Fruit fly (Drosophila melanogaster) whole organism, wandering third instar larva: ENCODE measurements around the gene Notum.

Source experiments
- Abd-B ChIP-seq: fragments of >200 bp; optimal IDR thresholded peaks from 2 replicates; lab custom pipeline; 2017; ENCODE audit warnings: missing biosample characterization, missing genetic modification characterization
- Hr83 ChIP-seq: fragments of 200-300 bp; sonication (Bioruptor generic); optimal IDR thresholded peaks from 2 replicates; lab custom pipeline; 2016; ENCODE audit warnings: missing biosample characterization, mild to moderate bottlenecking, missing genetic modification characterization, moderate library complexity; ENCODE audit not compliant: poor library complexity, severe bottlenecking
- Myc ChIP-seq: fragments of >200 bp; optimal IDR thresholded peaks from 2 replicates; lab custom pipeline; 2017
- OdsH ChIP-seq: fragments of 200-800 bp; sonication (Bioruptor generic); optimal IDR thresholded peaks from 2 replicates; lab custom pipeline; 2016; ENCODE audit warnings: missing biosample characterization, mild to moderate bottlenecking, missing genetic modification characterization
- dl ChIP-seq, 2 experiments: fragments of 175-275, 200-275 bp in 1 of 2; fragments of 200-275 bp in 1 of 2; sonication (Bioruptor generic); optimal IDR thresholded peaks; lab custom pipeline; 2018; ENCODE audit warnings: mild to moderate bottlenecking in 2 of 2, missing biosample characterization in 2 of 2, missing genetic modification characterization in 2 of 2, moderate library complexity in 2 of 2; ENCODE audit not compliant: partially characterized antibody in 2 of 2, insufficient read depth in 1 of 2
- fru ChIP-seq: fragments of 200-800 bp; sonication (Bioruptor generic); optimal IDR thresholded peaks from 3 replicates; lab custom pipeline; 2016; ENCODE audit warnings: missing biosample characterization, mild to moderate bottlenecking, missing genetic modification characterization
- pan ChIP-seq: fragments of >200 bp; optimal IDR thresholded peaks from 2 replicates; lab custom pipeline; 2017
- psq ChIP-seq: fragments of 200-800 bp; sonication (Bioruptor generic); optimal IDR thresholded peaks from 3 replicates; lab custom pipeline; 2017; ENCODE audit warnings: missing biosample characterization, mild to moderate bottlenecking, missing genetic modification characterization, moderate library complexity
- usp ChIP-seq: fragments of >200 bp; optimal IDR thresholded peaks from 2 replicates; lab custom pipeline; 2017; ENCODE audit warnings: missing biosample characterization, missing genetic modification characterization

- TF ChIP-seq pan (lab: Kevin White, UChicago), result no peak
- no peak for TF ChIP-seq OdsH
- no peak for TF ChIP-seq Hr83 (GFP tag; lab: Kevin White, UChicago)
- no peak for TF ChIP-seq fru
- TF ChIP-seq usp (GFP tag; lab: Kevin White, UChicago), result no peak
- TF ChIP-seq psq (GFP tag; lab: Kevin White, UChicago), result no peak
- TF ChIP-seq dl (GFP tag; optimal IDR thresholded peaks at IDR 0.05; lab: Kevin White, UChicago; ENCODE audit: insufficient read depth in 1 of 2, partially characterized antibody in 2 of 2), result no peak
- no peak for TF ChIP-seq Myc
- TF ChIP-seq Abd-B (GFP tag; lab: Kevin White, UChicago), result no peak
Measured at dm6 chr3L:16082251-16082650, 59.0 kb downstream of the Notum start, which contains the start of gene CG33258.
